Fruit fly (Drosophila melanogaster): Measurements from ENCODE around the gene U4-U6-60K.

The U4-U6-60K gene

DNA sequence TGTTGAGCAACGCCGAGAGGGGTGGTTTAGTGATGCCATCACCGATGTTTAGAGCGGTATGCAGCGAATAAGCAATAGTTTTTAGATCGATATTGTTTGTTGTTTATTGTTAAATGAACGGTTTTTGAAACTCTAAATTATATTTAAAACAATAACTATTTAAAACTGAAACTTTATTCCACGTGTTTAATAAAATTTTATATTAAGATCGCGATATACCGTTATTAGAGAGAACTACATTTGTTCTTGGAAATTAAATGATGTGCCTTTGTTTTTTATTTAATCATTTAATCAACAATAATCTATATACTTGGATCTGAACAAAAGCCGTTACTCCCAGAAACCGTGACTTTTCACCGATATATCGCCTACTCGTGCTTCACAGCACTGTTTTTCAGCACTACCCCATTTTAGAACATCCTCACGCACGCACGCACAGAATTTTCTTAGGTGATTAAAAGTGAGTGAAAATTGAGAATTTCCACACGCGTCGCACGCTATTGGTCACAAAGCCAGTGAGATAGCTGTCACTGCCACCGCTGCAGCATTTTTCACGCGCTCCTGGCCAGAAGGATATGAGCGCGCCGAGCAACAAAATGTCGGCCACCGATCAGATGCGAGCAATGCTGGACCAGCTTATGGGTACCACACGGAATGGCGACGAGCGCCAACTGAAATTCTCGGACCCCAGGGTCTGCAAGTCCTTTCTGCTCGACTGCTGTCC, at the start of gene U4-U6-60K, which contains the start of gene CG7564 (continued):
- TF ChIP-seq cad (GFP tag; optimal IDR thresholded peaks at IDR 0.05) (no peak), CG18011 (GFP tag; optimal IDR thresholded peaks at IDR 0.05) (peak; percentile 2), insv (GFP tag; optimal IDR thresholded peaks at IDR 0.05) (peak in 1 of 2 experiments; percentile 14), amos (GFP tag; IDR thresholded peaks at IDR 0.05; ENCODE audit: partially characterized antibody) (peak; percentile 98), pb (GFP tag; optimal IDR thresholded peaks at IDR 0.05) (no peak), HmgD (GFP tag; optimal IDR thresholded peaks at IDR 0.05) (no peak), CG13287 (GFP tag; IDR thresholded peaks at IDR 0.05; ENCODE audit: partially characterized antibody) (peak; percentile 89), fd64A (GFP tag; optimal IDR thresholded peaks at IDR 0.05) (no peak), CG7928 (GFP tag; optimal IDR thresholded peaks at IDR 0.05) (peak; percentile 45), CG14667 (GFP tag; IDR thresholded peaks at IDR 0.05) (0 out of 2 replicates have a peak, but pooled peaks have one; percentile 30), ATbp (GFP tag; optimal IDR thresholded peaks at IDR 0.05) (no peak), Jarid2 (GFP tag; optimal IDR thresholded peaks at IDR 0.05) (peak; percentile 17), ac (GFP tag; optimal IDR thresholded peaks at IDR 0.05) (no peak), Pdp1 (GFP tag; optimal IDR thresholded peaks at IDR 0.05) (peak; percentile 28 to 60), MESR4 (GFP tag; optimal IDR thresholded peaks at IDR 0.05) (peak; percentile 97), Ssrp (tag; optimal IDR thresholded peaks at IDR 0.05) (peak; percentile 67), CG10979 (tag; optimal IDR thresholded peaks at IDR 0.05) (peak; percentile 32), CG9437 (GFP tag; optimal IDR thresholded peaks at IDR 0.05) (peak; percentile 77), Doc2 (GFP tag; IDR thresholded peaks at IDR 0.05) (no peak), CG2712 (tag; optimal IDR thresholded peaks at IDR 0.05) (peak; percentile 56), onecut (GFP tag; IDR thresholded peaks at IDR 0.05) (peak; percentile 28), eyg (GFP tag; optimal IDR thresholded peaks at IDR 0.05) (peak; percentile 44), CG13775 (GFP tag; optimal IDR thresholded peaks at IDR 0.05) (peak; percentile 82), CG10565 (GFP tag; optimal IDR thresholded peaks at IDR 0.05) (no peak), ci (GFP tag; IDR thresholded peaks at IDR 0.05) (no peak; the same call in 2 of the 3 replicates), kni (GFP tag; optimal IDR thresholded peaks at IDR 0.05) (peak; percentile 60), D19A (tag; optimal IDR thresholded peaks at IDR 0.05) (no peak), Hr3 (GFP tag; optimal IDR thresholded peaks at IDR 0.05) (peak; percentile 81), CG8765 (GFP tag; IDR thresholded peaks at IDR 0.05) (peak; percentile 49; the same call in 1 of the 2 replicates), tgo (GFP tag; IDR thresholded peaks at IDR 0.05) (peak; percentile 43), B-H1 (GFP tag; IDR thresholded peaks at IDR 0.05) (no peak), CG10959 (GFP tag; IDR thresholded peaks at IDR 0.05) (no peak), CG16779 (GFP tag; IDR thresholded peaks at IDR 0.05) (no peak), vvl (GFP tag; IDR thresholded peaks at IDR 0.05) (peak; percentile 54), Rx (GFP tag; IDR thresholded peaks at IDR 0.05) (no peak; the same call in 1 of the 2 replicates), bcd (GFP tag; optimal IDR thresholded peaks at IDR 0.05) (peak; percentile 81), CG4424 (GFP tag; optimal IDR thresholded peaks at IDR 0.05) (peak; percentile 55), Sry-δ (GFP tag; optimal IDR thresholded peaks at IDR 0.05) (peak; percentile 79), TFAM (GFP tag; optimal IDR thresholded peaks at IDR 0.05) (no peak), Vsx1 (GFP tag; optimal IDR thresholded peaks at IDR 0.05) (no peak), Rfx (GFP tag; IDR thresholded peaks at IDR 0.05) (peak; percentile 79), sisA (GFP tag; IDR thresholded peaks at IDR 0.05) (peak; percentile 61), CG7987 (GFP tag; optimal IDR thresholded peaks at IDR 0.05) (no peak), corto (GFP tag; optimal IDR thresholded peaks at IDR 0.05) (peak; percentile 47), toy (GFP tag; IDR thresholded peaks at IDR 0.05) (no peak; the same call in 1 of the 2 replicates), CG9215 (GFP tag; IDR thresholded peaks at IDR 0.05) (peak; percentile 71), ssp (GFP tag; IDR thresholded peaks at IDR 0.05) (peak; percentile 54), CG6654 (GFP tag; optimal IDR thresholded peaks at IDR 0.05) (no peak), CG6175 (GFP tag; IDR thresholded peaks at IDR 0.05) (no peak)
